Fruit fly (Drosophila melanogaster): ENCODE results near the gene ssp.

dm6 chr3L:12096799-12097662, 21.0 kb upstream of the ssp start:
- TF ChIP-seq CG8478 (optimal IDR thresholded peaks at IDR 0.05) (no peak), CTCF (optimal IDR thresholded peaks at IDR 0.05) (no peak)
